Fruit fly (Drosophila melanogaster) whole organism, embryonic: ENCODE measurements around the gene CG5641.
A peak's percentile ranks its signal among the peaks of the same experiment; 100 is the strongest.

ENCODE experiments used
- Abd-B ChIP-seq: fragments of 200-800 bp; sonication (Bioruptor generic); optimal IDR thresholded peaks from 2 replicates; lab custom pipeline; 2018; ENCODE audit warnings: missing biosample characterization, mild to moderate bottlenecking, missing genetic modification characterization, moderate library complexity
- Adf1 ChIP-seq: fragments of 200-800 bp; sonication (Bioruptor generic); IDR thresholded peaks from 2 replicates; pipeline ENCODE4 v1.3.6; 2022; ENCODE audit warnings: missing biosample characterization, missing genetic modification characterization
- Atf-2 ChIP-seq: fragments of 200-800 bp; sonication (Bioruptor generic); optimal IDR thresholded peaks from 2 replicates; lab custom pipeline; 2016; ENCODE audit warnings: missing biosample characterization, missing genetic modification characterization
- CG10321 ChIP-seq: fragments of 200-800 bp; sonication (Bioruptor generic); IDR thresholded peaks from 2 replicates; pipeline ENCODE4 v1.3.6; 2022; ENCODE audit warnings: missing biosample characterization, missing genetic modification characterization
- CG11560 ChIP-seq: fragments of 200-800 bp; sonication (Bioruptor generic); IDR thresholded peaks from 3 replicates; pipeline ENCODE4 v1.3.6; 2022; ENCODE audit warnings: missing biosample characterization, missing genetic modification characterization
- CG13624 ChIP-seq: fragments of 200-800 bp; sonication (Bioruptor generic); optimal IDR thresholded peaks from 2 replicates; lab custom pipeline; 2016; ENCODE audit warnings: missing biosample characterization, missing genetic modification characterization
- CG15269 ChIP-seq: fragments of 200-800 bp; sonication (Bioruptor generic); optimal IDR thresholded peaks from 2 replicates; lab custom pipeline; 2018; ENCODE audit warnings: missing biosample characterization, mild to moderate bottlenecking, missing genetic modification characterization, moderate library complexity
- CG17361 ChIP-seq: fragments of 200-800 bp; sonication (Bioruptor generic); IDR thresholded peaks from 3 replicates; pipeline ENCODE4 v1.3.6; 2022; ENCODE audit warnings: missing biosample characterization, missing genetic modification characterization
- CG34422 ChIP-seq: fragments of 200-800 bp; sonication (Bioruptor generic); IDR thresholded peaks from 3 replicates; pipeline ENCODE4 v1.3.6; 2022; ENCODE audit warnings: missing biosample characterization, missing genetic modification characterization
- CG4617 ChIP-seq: fragments of 200-800 bp; sonication (Bioruptor generic); optimal IDR thresholded peaks from 3 replicates; lab custom pipeline; 2016; ENCODE audit warnings: missing biosample characterization, missing genetic modification characterization, borderline replicate concordance
- CG7357 ChIP-seq: fragments of 200-800 bp; sonication (Bioruptor generic); IDR thresholded peaks from 3 replicates; pipeline ENCODE4 v1.3.6; 2022; ENCODE audit warnings: missing biosample characterization, missing genetic modification characterization
- CG8359 ChIP-seq: fragments of 200-800 bp; sonication (Bioruptor generic); optimal IDR thresholded peaks from 2 replicates; lab custom pipeline; 2017; ENCODE audit warnings: missing biosample characterization, mild to moderate bottlenecking, missing genetic modification characterization, borderline replicate concordance
- CG9817 ChIP-seq: fragments of 200-800 bp; sonication (Bioruptor generic); optimal IDR thresholded peaks from 2 replicates; lab custom pipeline; 2018; ENCODE audit warnings: missing biosample characterization, mild to moderate bottlenecking, missing genetic modification characterization, moderate library complexity
- CG9932 ChIP-seq: fragments of 200-800 bp; sonication (Bioruptor generic); IDR thresholded peaks from 2 replicates; pipeline ENCODE4 v1.3.6; 2022; ENCODE audit warnings: missing biosample characterization, missing genetic modification characterization
- D19A ChIP-seq: fragments of 200-800 bp; optimal IDR thresholded peaks from 3 replicates; lab custom pipeline; 2019; ENCODE audit warnings: missing biosample characterization, mild to moderate bottlenecking, missing genetic modification characterization, moderate library complexity
- Deaf1 ChIP-seq: fragments of 200-800 bp; optimal IDR thresholded peaks from 3 replicates; lab custom pipeline; 2019; ENCODE audit warnings: missing biosample characterization, mild to moderate bottlenecking, missing genetic modification characterization, moderate library complexity
- Drgx ChIP-seq: fragments of 200-800 bp; sonication (Bioruptor generic); IDR thresholded peaks from 2 replicates; pipeline ENCODE4 v1.3.6; 2022; ENCODE audit warnings: missing biosample characterization, missing genetic modification characterization
- Elba2 ChIP-seq: fragments of 200-800 bp; sonication (Bioruptor generic); optimal IDR thresholded peaks from 3 replicates; lab custom pipeline; 2016; ENCODE audit warnings: missing biosample characterization, missing genetic modification characterization
- Ets97D ChIP-seq: fragments of 200-800 bp; sonication (Bioruptor generic); optimal IDR thresholded peaks from 3 replicates; lab custom pipeline; 2016; ENCODE audit warnings: missing biosample characterization, missing genetic modification characterization
- Fer2 ChIP-seq: fragments of 200-800 bp; sonication (Bioruptor generic); optimal IDR thresholded peaks from 2 replicates; lab custom pipeline; 2018; ENCODE audit warnings: missing biosample characterization, mild to moderate bottlenecking, missing genetic modification characterization, moderate library complexity
- Fer3 ChIP-seq: fragments of 200-800 bp; sonication (Bioruptor generic); optimal IDR thresholded peaks from 2 replicates; lab custom pipeline; 2018; ENCODE audit warnings: missing biosample characterization, mild to moderate bottlenecking, missing genetic modification characterization, moderate library complexity
- HmgD ChIP-seq: fragments of 200-800 bp; sonication (Bioruptor generic); optimal IDR thresholded peaks from 3 replicates; lab custom pipeline; 2016; ENCODE audit warnings: missing biosample characterization, missing genetic modification characterization
- HmgZ ChIP-seq: fragments of 200-800 bp; sonication (Bioruptor generic); optimal IDR thresholded peaks from 2 replicates; lab custom pipeline; 2018; ENCODE audit warnings: missing biosample characterization, mild to moderate bottlenecking, missing genetic modification characterization
- Hr51 ChIP-seq, 2 experiments: fragments of 200-800 bp; sonication (Bioruptor generic); optimal IDR thresholded peaks; 2 replicates in 1 of 2; 3 replicates in 1 of 2; lab custom pipeline; 2016 to 2018; ENCODE audit warnings: missing biosample characterization in 2 of 2, missing genetic modification characterization in 2 of 2, mild to moderate bottlenecking in 1 of 2, moderate library complexity in 1 of 2
- NFAT ChIP-seq: fragments of 200-800 bp; sonication (Bioruptor generic); IDR thresholded peaks from 2 replicates; pipeline ENCODE4 v1.3.6; 2022; ENCODE audit warnings: missing biosample characterization, missing genetic modification characterization
- Opbp ChIP-seq: fragments of 200-800 bp; sonication (Bioruptor generic); IDR thresholded peaks from 3 replicates; pipeline ENCODE4 v1.3.6; 2022; ENCODE audit warnings: missing biosample characterization, missing genetic modification characterization; ENCODE audit not compliant: partially characterized antibody
- Pdp1 ChIP-seq, 2 experiments: fragments of 200-800 bp; sonication (Bioruptor generic); optimal IDR thresholded peaks; 3 replicates each; lab custom pipeline; 2016; ENCODE audit warnings: missing biosample characterization in 2 of 2, missing genetic modification characterization in 2 of 2, mild to moderate bottlenecking in 1 of 2, moderate library complexity in 1 of 2
- Sin3A ChIP-seq: fragments of >200 bp; optimal IDR thresholded peaks from 2 replicates; lab custom pipeline; 2018
- Sox100B ChIP-seq: fragments of 200-800 bp; sonication (Bioruptor generic); optimal IDR thresholded peaks from 3 replicates; lab custom pipeline; 2018; ENCODE audit warnings: missing biosample characterization, mild to moderate bottlenecking, missing genetic modification characterization
- Sox102F ChIP-seq: fragments of 200-800 bp; sonication (Bioruptor generic); optimal IDR thresholded peaks from 2 replicates; lab custom pipeline; 2018; ENCODE audit warnings: missing biosample characterization, mild to moderate bottlenecking, missing genetic modification characterization, moderate library complexity
- amos ChIP-seq: fragments of 200-800 bp; sonication (Bioruptor generic); IDR thresholded peaks from 2 replicates; pipeline ENCODE4 v1.3.6; 2022; ENCODE audit warnings: missing biosample characterization, missing genetic modification characterization; ENCODE audit not compliant: partially characterized antibody
- chinmo ChIP-seq: fragments of 200-800 bp; sonication (Bioruptor generic); IDR thresholded peaks from 4 replicates; pipeline ENCODE4 v1.3.6; 2022; ENCODE audit warnings: missing biosample characterization, missing genetic modification characterization; ENCODE audit not compliant: partially characterized antibody
- ems ChIP-seq: fragments of 200-800 bp; sonication (Bioruptor generic); optimal IDR thresholded peaks from 3 replicates; lab custom pipeline; 2016; ENCODE audit warnings: missing biosample characterization, missing genetic modification characterization
- grau ChIP-seq: fragments of 200-800 bp; optimal IDR thresholded peaks from 3 replicates; lab custom pipeline; 2019; ENCODE audit warnings: missing biosample characterization, mild to moderate bottlenecking, missing genetic modification characterization, moderate library complexity
- h ChIP-seq: fragments of >200 bp; optimal IDR thresholded peaks from 2 replicates; lab custom pipeline; 2017
- ind ChIP-seq: fragments of 200-800 bp; sonication (Bioruptor generic); optimal IDR thresholded peaks from 3 replicates; lab custom pipeline; 2016; ENCODE audit warnings: missing biosample characterization, missing genetic modification characterization
- kah ChIP-seq: fragments of 200-800 bp; sonication (Bioruptor generic); optimal IDR thresholded peaks from 2 replicates; lab custom pipeline; 2018; ENCODE audit warnings: missing biosample characterization, mild to moderate bottlenecking, missing genetic modification characterization
- klu ChIP-seq: fragments of 200-800 bp; sonication (Bioruptor generic); IDR thresholded peaks from 2 replicates; pipeline ENCODE4 v1.3.6; 2022; ENCODE audit warnings: missing biosample characterization, missing genetic modification characterization
- kni ChIP-seq: fragments of 200-800 bp; sonication (Bioruptor generic); optimal IDR thresholded peaks from 3 replicates; lab custom pipeline; 2017; ENCODE audit warnings: mild to moderate bottlenecking, missing biosample characterization, missing genetic modification reagents, missing genetic modification characterization
- lbe ChIP-seq: fragments of 200-800 bp; sonication (Bioruptor generic); optimal IDR thresholded peaks from 2 replicates; lab custom pipeline; 2016; ENCODE audit warnings: missing biosample characterization, mild to moderate bottlenecking, missing genetic modification characterization
- lmd ChIP-seq: fragments of 200-800 bp; sonication (Bioruptor generic); IDR thresholded peaks from 2 replicates; pipeline ENCODE4 v1.3.6; 2022; ENCODE audit warnings: missing biosample characterization, missing genetic modification characterization
- nau ChIP-seq: fragments of 200-800 bp; sonication (Bioruptor generic); optimal IDR thresholded peaks from 3 replicates; lab custom pipeline; 2017; ENCODE audit warnings: missing biosample characterization, mild to moderate bottlenecking, missing genetic modification characterization, missing genetic modification reagents
- p53 ChIP-seq: fragments of 200-800 bp; sonication (Bioruptor generic); optimal IDR thresholded peaks from 2 replicates; lab custom pipeline; 2016; ENCODE audit warnings: missing biosample characterization, missing genetic modification characterization
- row ChIP-seq: fragments of 200-800 bp; sonication (Bioruptor generic); IDR thresholded peaks from 3 replicates; pipeline ENCODE4 v1.3.6; 2022; ENCODE audit warnings: missing biosample characterization, missing genetic modification characterization
- shn ChIP-seq: fragments of 200-800 bp; sonication (Bioruptor generic); optimal IDR thresholded peaks from 3 replicates; lab custom pipeline; 2016; ENCODE audit warnings: missing biosample characterization, missing genetic modification characterization
- so ChIP-seq: fragments of 200-800 bp; sonication (Bioruptor generic); IDR thresholded peaks from 3 replicates; pipeline ENCODE4 v1.3.6; 2022; ENCODE audit warnings: missing biosample characterization, missing genetic modification characterization
- tll ChIP-seq, 2 experiments: fragments of 200-800 bp in 1 of 2; fragments of >200 bp in 1 of 2; sonication (Bioruptor generic) in 1 of 2; optimal IDR thresholded peaks; 2 replicates each; lab custom pipeline; 2017 to 2019; ENCODE audit warnings: missing biosample characterization in 2 of 2, missing genetic modification characterization in 2 of 2, mild to moderate bottlenecking in 1 of 2, moderate library complexity in 1 of 2
- trem ChIP-seq: fragments of 200-800 bp; optimal IDR thresholded peaks from 3 replicates; lab custom pipeline; 2019; ENCODE audit warnings: missing biosample characterization, mild to moderate bottlenecking, missing genetic modification characterization, moderate library complexity
- vfl ChIP-seq: fragments of 200-800 bp; sonication (Bioruptor generic); optimal IDR thresholded peaks from 2 replicates; lab custom pipeline; 2016; ENCODE audit warnings: missing biosample characterization, missing genetic modification characterization
- yki ChIP-seq: fragments of >200 bp; optimal IDR thresholded peaks from 3 replicates; lab custom pipeline; 2018
- zen ChIP-seq: fragments of 200-800 bp; sonication (Bioruptor generic); optimal IDR thresholded peaks from 3 replicates; lab custom pipeline; 2018; ENCODE audit warnings: missing biosample characterization, mild to moderate bottlenecking, missing genetic modification characterization, moderate library complexity
- zen2 ChIP-seq: fragments of 200-800 bp; sonication (Bioruptor generic); IDR thresholded peaks from 3 replicates; pipeline ENCODE4 v1.3.6; 2022; ENCODE audit warnings: missing biosample characterization, missing genetic modification characterization; ENCODE audit not compliant: partially characterized antibody

Gene CG5641

DNA sequence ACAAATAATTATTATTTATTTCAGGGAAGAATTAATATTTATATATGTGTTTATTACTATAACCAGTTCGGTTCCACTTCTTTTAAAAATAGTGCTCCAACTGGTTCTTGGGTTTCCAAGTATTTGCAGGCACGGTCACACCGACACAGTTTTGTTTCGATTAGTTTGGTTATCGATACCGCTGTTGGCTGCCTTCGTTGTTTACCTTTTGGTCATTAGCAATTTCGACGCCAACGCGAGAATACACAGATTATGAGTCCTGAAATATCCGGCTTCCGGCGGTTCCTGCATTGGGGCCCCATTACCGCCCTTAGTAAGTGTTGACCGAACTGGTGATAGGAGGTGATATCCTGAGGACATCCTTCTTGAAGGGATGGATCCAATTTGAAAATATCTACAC, 20.9 kb downstream of the CG5641 start, which contains the start of gene CG5196 (continued):
- no peak for TF ChIP-seq CG11560
- peak; percentile 67; the same call in 1 of the 4 replicates for TF ChIP-seq chinmo
- TF ChIP-seq Adf1 (GFP tag; lab: Robert Waterston, UW): peak; percentile 36; the same call in 1 of the 2 replicates
- TF ChIP-seq row: peak; percentile 74
- TF ChIP-seq Fer3: peak; percentile 13
- TF ChIP-seq p53 (GFP tag; lab: Kevin White, UChicago): no peak
- peak; percentile 29 for TF ChIP-seq Sin3A (lab: Kevin White, UChicago)
- TF ChIP-seq Pdp1 (GFP tag; optimal IDR thresholded peaks at IDR 0.05; lab: Kevin White, UChicago): no peak
- TF ChIP-seq CG10321 (GFP tag; lab: Robert Waterston, UW): no peak
- peak; percentile 76 for TF ChIP-seq trem
- peak; percentile 76 for TF ChIP-seq amos (GFP tag; lab: Robert Waterston, UW)
- no peak for TF ChIP-seq Deaf1 (tag; lab: Kevin White, UChicago)
- TF ChIP-seq ind (GFP tag; lab: Kevin White, UChicago): no peak
- peak; percentile 81 for TF ChIP-seq HmgZ (tag; lab: Kevin White, UChicago)
- peak; percentile 34 for TF ChIP-seq kni (GFP tag; lab: Kevin White, UChicago)
- no peak for TF ChIP-seq klu (GFP tag; lab: Robert Waterston, UW)
- TF ChIP-seq Sox102F (GFP tag; lab: Kevin White, UChicago): no peak
- TF ChIP-seq lmd (GFP tag; lab: Robert Waterston, UW): no peak
- TF ChIP-seq vfl (GFP tag; lab: Kevin White, UChicago): no peak
- peak; percentile 66 for TF ChIP-seq lbe (GFP tag; lab: Kevin White, UChicago)
- TF ChIP-seq Hr51 (GFP tag; optimal IDR thresholded peaks at IDR 0.05; lab: Kevin White, UChicago): no peak
- peak; percentile 74 for TF ChIP-seq zen2 (GFP tag; lab: Robert Waterston, UW)
- TF ChIP-seq so (GFP tag; lab: Robert Waterston, UW): 0 out of 3 replicates have a peak, but pooled peaks have one; percentile 25
- TF ChIP-seq Abd-B (GFP tag; lab: Kevin White, UChicago): peak; percentile 43
- TF ChIP-seq D19A (tag; lab: Kevin White, UChicago): peak; percentile 1
- no peak for TF ChIP-seq CG7357
- TF ChIP-seq ems (GFP tag; lab: Kevin White, UChicago): no peak
- TF ChIP-seq CG13624 (GFP tag; lab: Kevin White, UChicago): no peak
- TF ChIP-seq CG9817 (tag; lab: Kevin White, UChicago): no peak
- TF ChIP-seq CG9932 (GFP tag; lab: Robert Waterston, UW): no peak
- TF ChIP-seq tll (GFP tag; optimal IDR thresholded peaks at IDR 0.05; lab: Kevin White, UChicago): no peak
- peak; percentile 55 for TF ChIP-seq CG4617
- peak; percentile 72 for TF ChIP-seq Opbp (GFP tag; lab: Robert Waterston, UW)
- no peak for TF ChIP-seq Elba2 (GFP tag; lab: Kevin White, UChicago)
- no peak for TF ChIP-seq CG15269 (tag; lab: Kevin White, UChicago)
- no peak for TF ChIP-seq Fer2 (tag; lab: Kevin White, UChicago)
- TF ChIP-seq Ets97D: peak; percentile 34
- TF ChIP-seq Drgx (GFP tag; lab: Robert Waterston, UW): no peak
- peak; percentile 84; the same call in 2 of the 3 replicates for TF ChIP-seq CG34422 (GFP tag; lab: Robert Waterston, UW)
- TF ChIP-seq grau (tag; lab: Kevin White, UChicago): peak; percentile 31
- peak; percentile 17 for TF ChIP-seq kah (GFP tag; lab: Kevin White, UChicago)
- no peak for TF ChIP-seq yki (lab: Kevin White, UChicago)
- TF ChIP-seq Atf-2: no peak
- TF ChIP-seq Sox100B (GFP tag; lab: Kevin White, UChicago): no peak
- TF ChIP-seq HmgD (GFP tag; lab: Kevin White, UChicago): no peak
- no peak for TF ChIP-seq CG17361
- no peak for TF ChIP-seq nau
- no peak for TF ChIP-seq CG8359
- no peak for TF ChIP-seq NFAT (GFP tag; lab: Robert Waterston, UW)
- no peak for TF ChIP-seq shn (GFP tag; lab: Kevin White, UChicago)
- no peak for TF ChIP-seq h
- TF ChIP-seq zen: peak; percentile 89
